Worm (Caenorhabditis elegans): ENCODE measurements around the gene srw-61.

DNA sequence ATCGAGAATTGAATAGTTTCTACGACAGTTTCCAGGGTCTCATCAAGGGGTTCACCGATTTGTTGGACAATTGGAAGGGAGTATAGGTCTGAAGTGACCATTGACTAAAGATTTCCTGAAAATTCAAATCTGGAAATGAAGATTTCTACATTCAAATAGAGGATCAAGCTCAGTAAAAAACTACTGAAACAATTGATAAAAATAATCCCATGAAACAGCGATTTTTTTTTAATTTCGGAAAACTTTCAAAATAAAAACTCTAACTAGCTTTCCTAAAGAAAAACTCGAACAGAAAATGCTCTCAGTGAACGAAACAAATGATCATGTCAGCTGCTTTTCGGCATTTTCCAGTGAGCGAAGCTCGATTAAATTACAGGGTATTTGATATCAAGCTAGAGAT lies 16.9 kb downstream of the srw-61 start, which contains the start of gene srv-11:
- TF ChIP-seq hmbx-1 (tag; optimal IDR thresholded peaks at IDR 0.05) (no peak), F13C5.2 (tag; optimal IDR thresholded peaks at IDR 0.05) (no peak), B0310.2 (tag; optimal IDR thresholded peaks at IDR 0.05) (no peak), tbx-11 (GFP tag; IDR thresholded peaks at IDR 0.05) (no peak), ceh-13 (GFP tag; optimal IDR thresholded peaks at IDR 0.05) (no peak), scrt-1 (GFP tag; IDR thresholded peaks at IDR 0.05) (no peak), pes-1 (GFP tag; IDR thresholded peaks at IDR 0.05) (no peak)

Data from whole organism, early embryonic.